Worm (Caenorhabditis elegans): ENCODE data around the gene lido-16.
A peak's percentile ranks its signal among the peaks of the same experiment; 100 is the strongest.

The lido-16 gene

ce11 chrII:6449656-6450055 lies 35.1 kb downstream of the lido-16 start, which contains the start of gene nhr-22:
Gene nhr-22 (minus strand): TSS chrII:6449792.
- TF ChIP-seq ceh-14 (tag; optimal IDR thresholded peaks at IDR 0.05), result no peak
- no peak for TF ChIP-seq madf-2 (tag; optimal IDR thresholded peaks at IDR 0.05)
- TF ChIP-seq ceh-30 (tag; optimal IDR thresholded peaks at IDR 0.05), result no peak
- no peak for TF ChIP-seq hlh-30 (tag; optimal IDR thresholded peaks at IDR 0.05; ENCODE audit: insufficient read depth)
- TF ChIP-seq pax-1 (tag; optimal IDR thresholded peaks at IDR 0.05), result no peak
- no peak for TF ChIP-seq hlh-15 (tag; optimal IDR thresholded peaks at IDR 0.05)
- TF ChIP-seq unc-42 (tag; optimal IDR thresholded peaks at IDR 0.05), result no peak
- no peak for TF ChIP-seq ceh-9 (tag; optimal IDR thresholded peaks at IDR 0.05)
- TF ChIP-seq ztf-16 (tag; optimal IDR thresholded peaks at IDR 0.05), result no peak
- TF ChIP-seq F13H6.1 (tag; optimal IDR thresholded peaks at IDR 0.05), result no peak

ce11 chrII:6448656-6449055 lies 36.1 kb downstream of the lido-16 start:
- TF ChIP-seq ceh-19 (GFP tag; optimal IDR thresholded peaks at IDR 0.05) (no peak), ceh-14 (tag; optimal IDR thresholded peaks at IDR 0.05) (no peak), ceh-24 (tag; optimal IDR thresholded peaks at IDR 0.05) (no peak), syd-9 (tag; optimal IDR thresholded peaks at IDR 0.05) (no peak), ceh-34 (tag; optimal IDR thresholded peaks at IDR 0.05) (no peak), Y22D7AL.16 (tag; optimal IDR thresholded peaks at IDR 0.05) (no peak), sdc-2 (tag; optimal IDR thresholded peaks at IDR 0.05) (no peak), unc-86 (tag; optimal IDR thresholded peaks at IDR 0.05) (no peak), hlh-6 (tag; optimal IDR thresholded peaks at IDR 0.05) (no peak), fax-1 (tag; optimal IDR thresholded peaks at IDR 0.05) (no peak), nhr-232 (tag; optimal IDR thresholded peaks at IDR 0.05) (no peak), odd-2 (tag; optimal IDR thresholded peaks at IDR 0.05) (no peak), gmeb-2 (tag; optimal IDR thresholded peaks at IDR 0.05) (no peak), unc-42 (tag; optimal IDR thresholded peaks at IDR 0.05) (no peak), lim-6 (tag; optimal IDR thresholded peaks at IDR 0.05) (no peak), rnt-1 (tag; optimal IDR thresholded peaks at IDR 0.05) (no peak), pat-9 (tag; optimal IDR thresholded peaks at IDR 0.05) (no peak)

- no peak for TF ChIP-seq ceh-9 (tag; optimal IDR thresholded peaks at IDR 0.05)
- TF ChIP-seq pag-3 (tag; optimal IDR thresholded peaks at IDR 0.05; ENCODE audit: borderline replicate concordance), result no peak
- no peak for TF ChIP-seq ceh-24 (tag; optimal IDR thresholded peaks at IDR 0.05)
- TF ChIP-seq elt-4 (tag; optimal IDR thresholded peaks at IDR 0.05), result no peak
These were observed 36.6 kb downstream of the lido-16 start for ce11 chrII:6448189-6448588.

- TF ChIP-seq odd-2 (tag; optimal IDR thresholded peaks at IDR 0.05), result no peak
- no peak for TF ChIP-seq mec-3 (tag; optimal IDR thresholded peaks at IDR 0.05; ENCODE audit: borderline replicate concordance)
- TF ChIP-seq pqm-1 (tag; optimal IDR thresholded peaks at IDR 0.05), result no peak
- no peak for TF ChIP-seq fkh-10 (GFP tag; optimal IDR thresholded peaks at IDR 0.05)
- no peak for TF ChIP-seq ceh-19 (GFP tag; optimal IDR thresholded peaks at IDR 0.05)
- no peak for TF ChIP-seq pax-1 (tag; optimal IDR thresholded peaks at IDR 0.05)
- TF ChIP-seq che-1 (tag; optimal IDR thresholded peaks at IDR 0.05), result no peak
- TF ChIP-seq hlh-6 (tag; optimal IDR thresholded peaks at IDR 0.05), result no peak
- no peak for TF ChIP-seq ceh-48 (tag; optimal IDR thresholded peaks at IDR 0.05)
- TF ChIP-seq unc-42 (tag; optimal IDR thresholded peaks at IDR 0.05), result no peak
- TF ChIP-seq tbx-7 (tag; optimal IDR thresholded peaks at IDR 0.05), result no peak
These were observed 41.1 kb downstream of the lido-16 start, which contains the start of gene K06A1.2 for ce11 chrII:6443710-6444109. Gene K06A1.2 (plus strand): TSS chrII:6444010.

- peak; percentile 24 for TF ChIP-seq ref-2 (tag; optimal IDR thresholded peaks at IDR 0.05)
- no peak for TF ChIP-seq odd-2 (tag; optimal IDR thresholded peaks at IDR 0.05)
These were observed 43.6 kb downstream of the lido-16 start, which contains the start of gene cutl-16 for ce11 chrII:6441128-6441527. Gene cutl-16 (plus strand): TSS chrII:6441428.

Data from whole organism, late embryonic.